Fruit fly (Drosophila melanogaster) whole organism, embryonic: ENCODE measurements around the gene CG11409.
A peak's percentile ranks its signal among the peaks of the same experiment; 100 is the strongest.

ENCODE experiments used
- Adf1 ChIP-seq: fragments of 200-800 bp; sonication (Bioruptor generic); IDR thresholded peaks from 2 replicates; pipeline ENCODE4 v1.3.6; 2022; ENCODE audit warnings: missing biosample characterization, missing genetic modification characterization
- BEAF-32 ChIP-seq: fragments of 200-800 bp; sonication (Bioruptor generic); optimal IDR thresholded peaks from 3 replicates; lab custom pipeline; 2017; ENCODE audit warnings: missing biosample characterization, missing genetic modification characterization, mild to moderate bottlenecking, moderate library complexity, missing genetic modification reagents
- C15 ChIP-seq: fragments of 200-800 bp; sonication (Bioruptor generic); IDR thresholded peaks from 3 replicates; pipeline ENCODE4 v1.3.6; 2022; ENCODE audit warnings: missing biosample characterization, missing genetic modification characterization
- CG12391 ChIP-seq: fragments of 200-800 bp; sonication (Bioruptor generic); optimal IDR thresholded peaks from 3 replicates; lab custom pipeline; 2018; ENCODE audit warnings: missing biosample characterization, mild to moderate bottlenecking, missing genetic modification characterization, moderate library complexity
- CG13424 ChIP-seq: fragments of 200-800 bp; sonication (Bioruptor generic); optimal IDR thresholded peaks from 2 replicates; lab custom pipeline; 2019; ENCODE audit warnings: missing biosample characterization, mild to moderate bottlenecking, missing genetic modification characterization, moderate library complexity
- CG13894 ChIP-seq: fragments of 200-800 bp; sonication (Bioruptor generic); optimal IDR thresholded peaks from 3 replicates; lab custom pipeline; 2018; ENCODE audit warnings: missing biosample characterization, mild to moderate bottlenecking, missing genetic modification characterization, moderate library complexity
- CG14441 ChIP-seq: fragments of 200-800 bp; sonication (Bioruptor generic); IDR thresholded peaks from 2 replicates; pipeline ENCODE4 v1.3.6; 2022; ENCODE audit warnings: missing biosample characterization, missing genetic modification characterization
- CG15011 ChIP-seq: fragments of 200-800 bp; sonication (Bioruptor generic); optimal IDR thresholded peaks from 3 replicates; lab custom pipeline; 2018; ENCODE audit warnings: missing biosample characterization, mild to moderate bottlenecking, missing genetic modification characterization
- CG17186 ChIP-seq: fragments of 200-800 bp; sonication (Bioruptor generic); optimal IDR thresholded peaks from 3 replicates; lab custom pipeline; 2017; ENCODE audit warnings: missing biosample characterization, missing genetic modification reagents, missing genetic modification characterization
- CG2116 ChIP-seq: fragments of 200-800 bp; sonication (Bioruptor generic); optimal IDR thresholded peaks from 3 replicates; lab custom pipeline; 2018; ENCODE audit warnings: missing biosample characterization, mild to moderate bottlenecking, missing genetic modification characterization
- CG4328 ChIP-seq: fragments of 200-800 bp; sonication (Bioruptor generic); optimal IDR thresholded peaks from 3 replicates; lab custom pipeline; 2017; ENCODE audit warnings: missing biosample characterization, missing genetic modification reagents, missing genetic modification characterization
- CG4617 ChIP-seq: fragments of 200-800 bp; sonication (Bioruptor generic); optimal IDR thresholded peaks from 3 replicates; lab custom pipeline; 2016; ENCODE audit warnings: missing biosample characterization, missing genetic modification characterization, borderline replicate concordance
- CG6683 ChIP-seq: fragments of 200-800 bp; sonication (Bioruptor generic); optimal IDR thresholded peaks from 2 replicates; lab custom pipeline; 2017; ENCODE audit warnings: missing biosample characterization, mild to moderate bottlenecking, missing genetic modification characterization, missing genetic modification reagents
- CG7556 ChIP-seq: fragments of 200-800 bp; sonication (Bioruptor generic); optimal IDR thresholded peaks from 2 replicates; lab custom pipeline; 2017; ENCODE audit warnings: missing biosample characterization, mild to moderate bottlenecking, missing genetic modification characterization
- CG9797 ChIP-seq: fragments of 200-800 bp; sonication (Bioruptor generic); optimal IDR thresholded peaks from 3 replicates; lab custom pipeline; 2018; ENCODE audit warnings: missing biosample characterization, mild to moderate bottlenecking, missing genetic modification characterization
- CG9817 ChIP-seq: fragments of 200-800 bp; sonication (Bioruptor generic); optimal IDR thresholded peaks from 2 replicates; lab custom pipeline; 2018; ENCODE audit warnings: missing biosample characterization, mild to moderate bottlenecking, missing genetic modification characterization, moderate library complexity
- CG9876 ChIP-seq: fragments of 200-800 bp; sonication (Bioruptor generic); optimal IDR thresholded peaks from 2 replicates; lab custom pipeline; 2016; ENCODE audit warnings: missing biosample characterization, missing genetic modification characterization
- Dbx ChIP-seq: fragments of 200-800 bp; sonication (Bioruptor generic); IDR thresholded peaks from 3 replicates; pipeline ENCODE4 v1.3.6; 2022; ENCODE audit warnings: missing biosample characterization, missing genetic modification characterization
- E2f1 ChIP-seq: fragments of 200-800 bp; sonication (Bioruptor generic); IDR thresholded peaks from 2 replicates; pipeline ENCODE4 v1.3.6; 2022; ENCODE audit warnings: missing biosample characterization, missing genetic modification characterization
- E2f2 ChIP-seq: fragments of 200-800 bp; sonication (Bioruptor generic); IDR thresholded peaks from 2 replicates; pipeline ENCODE4 v1.3.6; 2022; ENCODE audit warnings: missing biosample characterization, missing genetic modification characterization
- Gsc ChIP-seq: fragments of 200-800 bp; sonication (Bioruptor generic); IDR thresholded peaks from 2 replicates; pipeline ENCODE4 v1.3.6; 2022; ENCODE audit warnings: missing biosample characterization, missing genetic modification characterization
- Hr3 ChIP-seq: fragments of 200-800 bp; sonication (Bioruptor generic); optimal IDR thresholded peaks from 3 replicates; lab custom pipeline; 2016; ENCODE audit warnings: missing biosample characterization, missing genetic modification characterization
- Lhr ChIP-seq: fragments of 200-800 bp; sonication (Bioruptor generic); optimal IDR thresholded peaks from 3 replicates; lab custom pipeline; 2017; ENCODE audit warnings: mild to moderate bottlenecking, missing biosample characterization, missing genetic modification reagents, missing genetic modification characterization
- MBD-R2 ChIP-seq: fragments of 200-800 bp; sonication (Bioruptor generic); IDR thresholded peaks from 2 replicates; pipeline ENCODE4 v1.3.6; 2022; ENCODE audit warnings: missing biosample characterization, missing genetic modification characterization
- Med ChIP-seq: fragments of 200-800 bp; sonication (Bioruptor generic); peaks from one replicate; lab custom pipeline; 2016; ENCODE audit warnings: missing biosample characterization, missing genetic modification characterization, mild to moderate bottlenecking, inconsistent platforms, moderate library complexity
- Meics ChIP-seq: fragments of 200-800 bp; sonication (Bioruptor generic); optimal IDR thresholded peaks from 2 replicates; lab custom pipeline; 2017; ENCODE audit warnings: missing biosample characterization, mild to moderate bottlenecking, missing genetic modification characterization
- Oli ChIP-seq: fragments of 200-800 bp; sonication (Bioruptor generic); optimal IDR thresholded peaks from 2 replicates; lab custom pipeline; 2018; ENCODE audit warnings: missing biosample characterization, mild to moderate bottlenecking, missing genetic modification characterization, moderate library complexity
- Opbp ChIP-seq: fragments of 200-800 bp; sonication (Bioruptor generic); IDR thresholded peaks from 3 replicates; pipeline ENCODE4 v1.3.6; 2022; ENCODE audit warnings: missing biosample characterization, missing genetic modification characterization; ENCODE audit not compliant: partially characterized antibody
- Side ChIP-seq: fragments of 200-800 bp; sonication (Bioruptor generic); optimal IDR thresholded peaks from 2 replicates; lab custom pipeline; 2016; ENCODE audit warnings: missing biosample characterization, missing genetic modification characterization
- Sin3A ChIP-seq: fragments of >200 bp; optimal IDR thresholded peaks from 2 replicates; lab custom pipeline; 2018
- bbx ChIP-seq: fragments of 200-800 bp; sonication (Bioruptor generic); IDR thresholded peaks from 2 replicates; pipeline ENCODE4 v1.3.6; 2022; ENCODE audit warnings: missing biosample characterization, missing genetic modification characterization; ENCODE audit not compliant: partially characterized antibody
- bcd ChIP-seq: fragments of 200-800 bp; sonication (Bioruptor generic); optimal IDR thresholded peaks from 2 replicates; lab custom pipeline; 2017; ENCODE audit warnings: missing biosample characterization, mild to moderate bottlenecking, missing genetic modification characterization
- chinmo ChIP-seq: fragments of 200-800 bp; sonication (Bioruptor generic); IDR thresholded peaks from 4 replicates; pipeline ENCODE4 v1.3.6; 2022; ENCODE audit warnings: missing biosample characterization, missing genetic modification characterization; ENCODE audit not compliant: partially characterized antibody
- chn ChIP-seq: fragments of 200-800 bp; sonication (Bioruptor generic); optimal IDR thresholded peaks from 2 replicates; lab custom pipeline; 2016; ENCODE audit warnings: missing biosample characterization, missing genetic modification characterization
- gsb ChIP-seq: fragments of 200-800 bp; sonication (Bioruptor generic); IDR thresholded peaks from 2 replicates; pipeline ENCODE4 v1.3.6; 2022; ENCODE audit warnings: missing biosample characterization, missing genetic modification characterization
- jing ChIP-seq: fragments of 200-800 bp; sonication (Bioruptor generic); optimal IDR thresholded peaks from 2 replicates; lab custom pipeline; 2018; ENCODE audit warnings: missing biosample characterization, mild to moderate bottlenecking, missing genetic modification characterization
- lilli ChIP-seq: fragments of 200-800 bp; sonication (Bioruptor generic); optimal IDR thresholded peaks from 3 replicates; lab custom pipeline; 2016; ENCODE audit warnings: missing biosample characterization, missing genetic modification characterization
- lmd ChIP-seq: fragments of 200-800 bp; sonication (Bioruptor generic); IDR thresholded peaks from 2 replicates; pipeline ENCODE4 v1.3.6; 2022; ENCODE audit warnings: missing biosample characterization, missing genetic modification characterization
- lov ChIP-seq, 2 experiments: fragments of 200-800 bp in 1 of 2; fragments of >200 bp in 1 of 2; sonication (Bioruptor generic) in 1 of 2; IDR thresholded peaks in 1 of 2; optimal IDR thresholded peaks in 1 of 2; 2 replicates in 1 of 2; 3 replicates in 1 of 2; pipeline versions ENCODE4 v1.3.6 to Lab custom; 2017 to 2022; ENCODE audit warnings: missing biosample characterization in 1 of 2, missing genetic modification characterization in 1 of 2
- mirr ChIP-seq: fragments of 200-800 bp; sonication (Bioruptor generic); optimal IDR thresholded peaks from 3 replicates; lab custom pipeline; 2018; ENCODE audit warnings: missing biosample characterization, mild to moderate bottlenecking, missing genetic modification characterization
- mld ChIP-seq: fragments of 200-800 bp; sonication (Bioruptor generic); IDR thresholded peaks from 3 replicates; pipeline ENCODE4 v1.3.6; 2022; ENCODE audit warnings: missing biosample characterization, missing genetic modification characterization; ENCODE audit not compliant: partially characterized antibody
- nerfin-1 ChIP-seq: fragments of 200-800 bp; sonication (Bioruptor generic); optimal IDR thresholded peaks from 3 replicates; lab custom pipeline; 2019; ENCODE audit warnings: missing biosample characterization, mild to moderate bottlenecking, missing genetic modification characterization, moderate library complexity
- slbo ChIP-seq: fragments of 200-800 bp; sonication (Bioruptor generic); IDR thresholded peaks from 2 replicates; pipeline ENCODE4 v1.3.6; 2022; ENCODE audit warnings: missing biosample characterization, missing genetic modification characterization
- slp2 ChIP-seq: fragments of 200-800 bp; sonication (Bioruptor generic); optimal IDR thresholded peaks from 2 replicates; lab custom pipeline; 2016; ENCODE audit warnings: missing biosample characterization, missing genetic modification characterization
- trem ChIP-seq: fragments of 200-800 bp; optimal IDR thresholded peaks from 3 replicates; lab custom pipeline; 2019; ENCODE audit warnings: missing biosample characterization, mild to moderate bottlenecking, missing genetic modification characterization, moderate library complexity
- vvl ChIP-seq: fragments of 200-800 bp; sonication (Bioruptor generic); IDR thresholded peaks from 2 replicates; pipeline ENCODE4 v1.3.6; 2022; ENCODE audit warnings: missing biosample characterization, missing genetic modification characterization
- wek ChIP-seq: fragments of 200-800 bp; sonication (Bioruptor generic); optimal IDR thresholded peaks from 3 replicates; lab custom pipeline; 2018; ENCODE audit warnings: missing biosample characterization, mild to moderate bottlenecking, missing genetic modification characterization, moderate library complexity
- zfh1 ChIP-seq: fragments of 200-800 bp; sonication (Bioruptor generic); IDR thresholded peaks from 3 replicates; pipeline ENCODE4 v1.3.6; 2022; ENCODE audit warnings: missing biosample characterization, missing genetic modification characterization

Gene CG11409

DNA sequence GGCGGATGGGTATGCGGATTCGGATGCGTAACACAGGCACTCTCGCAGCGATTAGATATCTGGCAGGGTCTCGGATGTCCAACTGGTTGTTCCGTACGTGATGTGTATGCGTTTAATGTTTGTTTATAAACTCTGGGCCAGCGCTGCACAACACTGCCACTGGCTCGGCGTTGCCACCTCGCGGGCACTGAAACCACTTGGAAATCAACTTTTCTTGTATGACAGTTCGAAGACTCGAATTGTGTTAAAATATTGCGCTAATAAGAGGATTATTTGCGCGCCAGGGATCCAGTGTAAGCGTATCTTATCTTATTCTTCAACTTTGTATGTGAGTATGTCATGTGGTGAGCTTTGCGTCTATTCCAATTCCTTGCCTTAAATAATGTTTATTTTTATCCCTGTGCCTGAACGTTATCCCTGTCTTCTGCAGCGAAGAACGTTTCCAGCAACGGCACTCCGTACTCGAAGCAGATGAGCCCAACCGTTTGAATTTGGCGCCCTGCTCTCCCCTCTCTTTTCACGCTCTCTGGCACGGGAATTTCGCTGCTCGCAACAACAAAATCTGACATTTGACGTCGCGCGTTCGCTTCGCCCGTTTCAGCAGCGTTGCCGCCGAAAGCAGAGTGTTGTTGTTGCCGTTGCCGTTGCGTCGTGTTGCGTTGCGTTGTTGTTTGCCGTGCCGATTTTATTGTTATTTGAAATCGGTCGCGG is 39.1 kb upstream of the CG11409 start, which contains the start of the genes CG3719 and CG32813 (continued):
- TF ChIP-seq Lhr (GFP tag; lab: Kevin White, UChicago) (peak; percentile 45), BEAF-32 (GFP tag; lab: Kevin White, UChicago) (peak; percentile 36), Gsc (GFP tag; lab: Robert Waterston, UW) (no peak), nerfin-1 (tag; lab: Kevin White, UChicago) (no peak), CG12391 (peak; percentile 17), Meics (GFP tag; lab: Kevin White, UChicago) (peak; percentile 24), trem (tag; lab: Kevin White, UChicago) (peak; percentile 39), chn (peak; percentile 15), jing (GFP tag; lab: Kevin White, UChicago) (no peak), CG4617 (GFP tag; lab: Kevin White, UChicago) (peak; percentile 71), CG15011 (GFP tag; lab: Kevin White, UChicago) (no peak), slbo (GFP tag; lab: Robert Waterston, UW) (peak; percentile 65), Dbx (0 out of 3 replicates have a peak, but pooled peaks have one; percentile 33), Sin3A (peak; percentile 71), gsb (GFP tag; lab: Robert Waterston, UW) (no peak), CG6683 (GFP tag; lab: Kevin White, UChicago) (no peak), C15 (GFP tag; lab: Robert Waterston, UW) (no peak), zfh1 (peak; percentile 35; the same call in 1 of the 3 replicates), CG13894 (tag; lab: Kevin White, UChicago) (no peak), chinmo (GFP tag; lab: Robert Waterston, UW) (0 out of 4 replicates have a peak, but pooled peaks have one; percentile 27), Side (GFP tag; lab: Kevin White, UChicago) (peak; percentile 52), lilli (GFP tag; lab: Kevin White, UChicago) (peak; percentile 30), E2f2 (peak; percentile 87), mld (GFP tag; lab: Robert Waterston, UW) (no peak), Hr3 (GFP tag; lab: Kevin White, UChicago) (peak; percentile 19), MBD-R2 (GFP tag; lab: Robert Waterston, UW) (peak; percentile 70), bbx (GFP tag; lab: Robert Waterston, UW) (no peak), Med (GFP tag; lab: Kevin White, UChicago) (peak; percentile 84), slp2 (GFP tag; lab: Kevin White, UChicago) (no peak), CG9817 (tag; lab: Kevin White, UChicago) (peak; percentile 49), wek (GFP tag; lab: Kevin White, UChicago) (no peak), CG9876 (GFP tag; lab: Kevin White, UChicago) (no peak), mirr (GFP tag; lab: Kevin White, UChicago) (peak; percentile 10), bcd (peak; percentile 6), Adf1 (0 out of 2 replicates have a peak, but pooled peaks have one; percentile 21), Opbp (0 out of 3 replicates have a peak, but pooled peaks have one; percentile 22), CG17186 (GFP tag; lab: Kevin White, UChicago) (peak; percentile 77), CG9797 (GFP tag; lab: Kevin White, UChicago) (peak; percentile 1), CG7556 (GFP tag; lab: Kevin White, UChicago) (peak; percentile 30), vvl (GFP tag; lab: Robert Waterston, UW) (0 out of 2 replicates have a peak, but pooled peaks have one; percentile 23), CG2116 (GFP tag; lab: Kevin White, UChicago) (peak; percentile 64), CG13424 (peak; percentile 40), Oli (tag; lab: Kevin White, UChicago) (peak; percentile 1), CG14441 (GFP tag; lab: Robert Waterston, UW) (no peak), lov (optimal IDR thresholded peaks at IDR 0.05; lab: Kevin White, UChicago) (no peak), lov (GFP tag; IDR thresholded peaks at IDR 0.05; lab: Robert Waterston, UW) (no peak), CG4328 (GFP tag; lab: Kevin White, UChicago) (peak; percentile 2), lmd (peak; percentile 37; the same call in 1 of the 2 replicates), E2f1 (GFP tag; lab: Robert Waterston, UW) (0 out of 2 replicates have a peak, but pooled peaks have one; percentile 8)
